Fruit fly (Drosophila melanogaster) whole organism, embryonic: Measurements from ENCODE around the gene CG14454.

Experiments
- Blimp-1 ChIP-seq: fragments of 200-800 bp; sonication (Bioruptor generic); optimal IDR thresholded peaks from 3 replicates; lab custom pipeline; 2018; ENCODE audit warnings: missing biosample characterization, missing genetic modification characterization, mild to moderate bottlenecking, moderate library complexity, missing genetic modification reagents
- CG9876 ChIP-seq: fragments of 200-800 bp; sonication (Bioruptor generic); optimal IDR thresholded peaks from 2 replicates; lab custom pipeline; 2016; ENCODE audit warnings: missing biosample characterization, missing genetic modification characterization
- aop ChIP-seq: fragments of 200-800 bp; sonication (Bioruptor generic); IDR thresholded peaks from 2 replicates; pipeline ENCODE4 v1.3.6; 2022; ENCODE audit warnings: missing biosample characterization, missing genetic modification characterization
- crol ChIP-seq: fragments of 200-800 bp; sonication (Bioruptor generic); IDR thresholded peaks from 2 replicates; pipeline ENCODE4 v1.3.6; 2022; ENCODE audit warnings: missing biosample characterization, missing genetic modification characterization
- hbn ChIP-seq: fragments of 200-800 bp; sonication (Bioruptor generic); IDR thresholded peaks from 2 replicates; pipeline ENCODE4 v1.3.6; 2022; ENCODE audit warnings: missing biosample characterization, missing genetic modification characterization; ENCODE audit not compliant: partially characterized antibody

DNA sequence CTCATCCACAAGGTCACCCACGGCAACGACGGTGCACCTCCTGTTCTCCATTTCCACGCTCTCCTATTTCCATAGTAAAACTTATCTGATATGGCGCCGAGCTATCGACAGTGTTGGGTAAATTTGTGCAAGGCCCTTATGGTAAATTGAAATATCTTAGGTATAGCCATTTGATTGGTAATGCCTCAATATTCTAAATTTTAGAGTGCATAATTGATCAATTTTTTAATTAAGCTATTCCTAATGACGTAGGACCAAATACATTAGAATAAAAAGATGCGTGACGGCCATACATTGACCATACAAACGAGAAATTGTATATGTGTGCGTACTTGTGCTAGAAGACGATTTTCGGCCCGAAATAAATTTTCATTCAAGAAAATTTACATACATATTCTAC, 29.7 kb upstream of the CG14454 start, which contains the start of gene CG14451:
- TF ChIP-seq aop (GFP tag; lab: Robert Waterston, UW) (no peak), crol (GFP tag; lab: Robert Waterston, UW) (no peak), Blimp-1 (GFP tag; lab: Kevin White, UChicago) (no peak), hbn (GFP tag; lab: Robert Waterston, UW) (no peak), CG9876 (GFP tag; lab: Kevin White, UChicago) (no peak)
